Comparison of ENCODE assay signal across 1 worm cellular context in the genomic region with DNA sequence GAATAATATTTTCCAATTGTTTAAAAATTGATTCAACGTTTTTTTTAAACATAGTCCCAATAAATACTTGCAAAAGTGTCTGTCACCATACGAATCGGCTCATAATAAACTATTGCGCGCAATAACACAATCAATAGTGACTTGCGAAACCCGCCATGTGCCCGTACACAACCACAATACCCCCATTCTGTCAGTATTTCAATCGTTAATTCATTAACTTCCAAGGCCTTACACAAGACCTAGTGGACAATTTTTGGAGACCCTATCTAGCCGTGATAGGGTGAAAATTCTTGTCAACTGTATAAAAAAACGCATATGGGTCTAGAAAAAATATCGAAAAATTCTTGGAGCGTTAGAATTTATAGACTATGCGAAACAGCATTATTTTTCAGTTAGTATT.
TF ChIP-seq lines count a peak whose summit lies in the region.

No protein-coding gene starts in this region.

TF ChIP-seq in whole organism, young adult, 124 proteins besides CTCF, POLR2A, EP300 and RAD21 (continued from another document):
- TF ChIP-seq ceh-40 (GFP tag; IDR thresholded peaks at IDR 0.05; lab: Robert Waterston, UW) (no peak), hlh-12 (tag; optimal IDR thresholded peaks at IDR 0.05; lab: Kevin White, UChicago) (no peak), attf-5 (GFP tag; optimal IDR thresholded peaks at IDR 0.05; lab: Kevin White, UChicago) (no peak), lir-1 (GFP tag; conservative IDR thresholded peaks at IDR 0.05; lab: Robert Waterston, UW) (no peak), ztf-28 (GFP tag; IDR thresholded peaks at IDR 0.05; lab: Robert Waterston, UW) (no peak), repo-1 (tag; optimal IDR thresholded peaks at IDR 0.05; lab: Kevin White, UChicago) (no peak), bed-1 (GFP tag; IDR thresholded peaks at IDR 0.05; lab: Robert Waterston, UW) (no peak), mes-4 (tag; optimal IDR thresholded peaks at IDR 0.05; lab: Kevin White, UChicago) (no peak), snpc-3.4 (tag; optimal IDR thresholded peaks at IDR 0.05; lab: Kevin White, UChicago) (peak; percentile 90), egl-44 (GFP tag; IDR thresholded peaks at IDR 0.05; lab: Robert Waterston, UW) (no peak), F52B5.7 (tag; optimal IDR thresholded peaks at IDR 0.05; lab: Kevin White, UChicago) (no peak), pbrm-1 (GFP tag; IDR thresholded peaks at IDR 0.05; lab: Robert Waterston, UW) (peak; percentile 80), C17E4.6 (GFP tag; IDR thresholded peaks at IDR 0.05; lab: Robert Waterston, UW) (no peak), xnd-1 (tag; optimal IDR thresholded peaks at IDR 0.05; lab: Kevin White, UChicago) (peak; percentile 25), nhr-179 (tag; optimal IDR thresholded peaks at IDR 0.05; lab: Kevin White, UChicago) (no peak), ekl-4 (GFP tag; IDR thresholded peaks at IDR 0.05; lab: Robert Waterston, UW) (no peak), sea-2 (GFP tag; IDR thresholded peaks at IDR 0.05; lab: Robert Waterston, UW) (no peak), ztf-18 (tag; optimal IDR thresholded peaks at IDR 0.05; lab: Kevin White, UChicago) (no peak), hlh-26 (GFP tag; conservative IDR thresholded peaks at IDR 0.05; lab: Robert Waterston, UW) (no peak), Y95B8A.8 (GFP tag; IDR thresholded peaks at IDR 0.05; lab: Robert Waterston, UW) (no peak), zfh-2 (GFP tag; conservative IDR thresholded peaks at IDR 0.05; lab: Robert Waterston, UW) (no peak), ztf-25 (GFP tag; IDR thresholded peaks at IDR 0.05; lab: Robert Waterston, UW) (no peak), ztf-6 (GFP tag; IDR thresholded peaks at IDR 0.05; lab: Robert Waterston, UW) (no peak), unc-62 (GFP tag; optimal IDR thresholded peaks at IDR 0.05; lab: Kevin White, UChicago) (no peak), nhr-90 (tag; optimal IDR thresholded peaks at IDR 0.05; lab: Kevin White, UChicago) (no peak), B0336.3 (GFP tag; IDR thresholded peaks at IDR 0.05; lab: Robert Waterston, UW) (no peak), lin-40 (tag; optimal IDR thresholded peaks at IDR 0.05; lab: Kevin White, UChicago) (no peak), F57C9.4 (tag; optimal IDR thresholded peaks at IDR 0.05; lab: Kevin White, UChicago) (no peak), efl-1 (GFP tag; optimal IDR thresholded peaks at IDR 0.05; lab: Kevin White, UChicago) (no peak), Y67H2A.10 (GFP tag; conservative IDR thresholded peaks at IDR 0.05; lab: Robert Waterston, UW) (no peak), rcor-1 (GFP tag; IDR thresholded peaks at IDR 0.05; lab: Robert Waterston, UW) (peak; percentile 14; the same call in 1 of the 2 replicates), snpc-1.3 (tag; optimal IDR thresholded peaks at IDR 0.05; lab: Kevin White, UChicago; ENCODE audit: insufficient read depth) (peak; percentile 76), tbx-9 (tag; optimal IDR thresholded peaks at IDR 0.05; lab: Kevin White, UChicago; ENCODE audit: borderline replicate concordance) (no peak), nfya-2 (GFP tag; IDR thresholded peaks at IDR 0.05; lab: Robert Waterston, UW) (no peak), hrde-1 (tag; optimal IDR thresholded peaks at IDR 0.05; lab: Kevin White, UChicago; ENCODE audit: borderline replicate concordance) (no peak), chd-7 (tag; optimal IDR thresholded peaks at IDR 0.05; lab: Kevin White, UChicago) (no peak), B0019.2 (GFP tag; conservative IDR thresholded peaks at IDR 0.05; lab: Robert Waterston, UW) (no peak), mel-28 (tag; optimal IDR thresholded peaks at IDR 0.05; lab: Kevin White, UChicago; ENCODE audit: borderline replicate concordance) (no peak)
